Worm (Caenorhabditis elegans) whole organism, L3 larva: ENCODE measurements around the gene spp-27.
"Not testable (repeated sequence)": the region's sequence is repeated elsewhere in the genome, so short reads cannot be mapped to it uniquely, and the experiment has no call there.

Source experiments
- ZK546.5 ChIP-seq: sonication (generic microtip); optimal IDR thresholded peaks from 2 replicates; lab custom pipeline; 2017; ENCODE audit warnings: missing biosample characterization, missing genetic modification characterization
- aly-2 ChIP-seq: fragments of 150-350 bp; optimal IDR thresholded peaks from 2 replicates; lab custom pipeline; 2014; ENCODE audit warnings: missing biosample characterization, missing genetic modification characterization
- ama-1 ChIP-seq: fragments of 150-350 bp; optimal IDR thresholded peaks from 2 replicates; lab custom pipeline; 2018
- ceh-16 ChIP-seq: sonication (generic microtip); optimal IDR thresholded peaks from 2 replicates; lab custom pipeline; 2017; ENCODE audit warnings: missing biosample characterization, missing genetic modification characterization
- ceh-28 ChIP-seq: fragments of 150-350 bp; optimal IDR thresholded peaks from 2 replicates; lab custom pipeline; 2014; ENCODE audit warnings: missing biosample characterization, missing genetic modification reagents, missing genetic modification characterization
- ceh-82 ChIP-seq: fragments of 150-350 bp; optimal IDR thresholded peaks from 2 replicates; lab custom pipeline; 2014; ENCODE audit warnings: missing biosample characterization, missing genetic modification characterization
- egl-27 ChIP-seq: sonication (generic microtip); optimal IDR thresholded peaks from 4 replicates; lab custom pipeline; 2017; ENCODE audit warnings: missing biosample characterization, missing genetic modification reagents, missing genetic modification characterization
- egl-5 ChIP-seq: fragments of 150-350 bp; optimal IDR thresholded peaks from 2 replicates; lab custom pipeline; 2017; ENCODE audit warnings: missing biosample characterization, missing genetic modification reagents, missing genetic modification characterization, inconsistent platforms
- elt-1 ChIP-seq: fragments of 150-350 bp; optimal IDR thresholded peaks from 2 replicates; lab custom pipeline; 2014; ENCODE audit warnings: missing biosample characterization, missing genetic modification characterization
- elt-2 ChIP-seq: sonication (generic microtip); optimal IDR thresholded peaks from 2 replicates; lab custom pipeline; 2016; ENCODE audit warnings: missing genetic modification reagents, mild to moderate bottlenecking, missing genetic modification characterization, missing compliant biosample characterization
- elt-3 ChIP-seq, 3 experiments: fragments of 150-350 bp in 1 of 3; sonication (generic microtip) in 2 of 3; optimal IDR thresholded peaks; 2 replicates in 2 of 3; 4 replicates in 1 of 3; lab custom pipeline; 2014 to 2017; ENCODE audit warnings: missing biosample characterization in 3 of 3, missing genetic modification characterization in 3 of 3
- eor-1 ChIP-seq, 2 experiments: fragments of 150-350 bp; optimal IDR thresholded peaks; 2 replicates each; lab custom pipeline; 2014 to 2018; ENCODE audit warnings: missing biosample characterization in 2 of 2, missing genetic modification characterization in 2 of 2
- fkh-10 ChIP-seq: sonication (generic microtip); optimal IDR thresholded peaks from 2 replicates; lab custom pipeline; 2017; ENCODE audit warnings: missing biosample characterization, missing genetic modification reagents, missing genetic modification characterization
- hmg-11 ChIP-seq: sonication (generic microtip); optimal IDR thresholded peaks from 2 replicates; lab custom pipeline; 2016; ENCODE audit warnings: missing genetic modification characterization, missing compliant biosample characterization
- jun-1 ChIP-seq: fragments of 150-350 bp; optimal IDR thresholded peaks from 2 replicates; lab custom pipeline; 2014; ENCODE audit warnings: missing biosample characterization, missing genetic modification reagents, missing genetic modification characterization
- lin-15B ChIP-seq: fragments of 150-350 bp; optimal IDR thresholded peaks from 2 replicates; lab custom pipeline; 2014; ENCODE audit warnings: missing biosample characterization, missing genetic modification characterization
- lin-39 ChIP-seq: fragments of 150-350 bp; optimal IDR thresholded peaks from 2 replicates; lab custom pipeline; 2018; ENCODE audit warnings: missing biosample characterization, missing genetic modification reagents, missing genetic modification characterization
- lsy-12 ChIP-seq: sonication (generic microtip); optimal IDR thresholded peaks from 2 replicates; lab custom pipeline; 2016; ENCODE audit warnings: mild to moderate bottlenecking, missing genetic modification characterization, missing compliant biosample characterization
- mdl-1 ChIP-seq: fragments of 150-350 bp; optimal IDR thresholded peaks from 2 replicates; lab custom pipeline; 2014; ENCODE audit warnings: missing biosample characterization, missing genetic modification characterization
- nfya-1 ChIP-seq: sonication (generic microtip); optimal IDR thresholded peaks from 2 replicates; lab custom pipeline; 2017; ENCODE audit warnings: missing genetic modification characterization, mild to moderate bottlenecking, missing compliant biosample characterization, antibody characterized with exemption, moderate library complexity; ENCODE audit not compliant: insufficient read depth
- nhr-11 ChIP-seq: fragments of 150-350 bp; optimal IDR thresholded peaks from 2 replicates; lab custom pipeline; 2014; ENCODE audit warnings: missing biosample characterization, missing genetic modification characterization
- nhr-25 ChIP-seq: sonication (generic microtip); optimal IDR thresholded peaks from 2 replicates; lab custom pipeline; 2017; ENCODE audit warnings: missing biosample characterization, missing genetic modification characterization
- nhr-43 ChIP-seq: sonication (generic microtip); optimal IDR thresholded peaks from 2 replicates; lab custom pipeline; 2016; ENCODE audit warnings: mild to moderate bottlenecking, missing genetic modification characterization, missing compliant biosample characterization; ENCODE audit not compliant: poor library complexity, severe bottlenecking
- nhr-67 ChIP-seq: fragments of 150-350 bp; optimal IDR thresholded peaks from 2 replicates; lab custom pipeline; 2014; ENCODE audit warnings: missing biosample characterization, missing genetic modification characterization
- nhr-76 ChIP-seq: fragments of 150-350 bp; sonication (generic microtip); optimal IDR thresholded peaks from 5 replicates; lab custom pipeline; 2014; ENCODE audit warnings: missing biosample characterization, missing genetic modification characterization
- nhr-77 ChIP-seq: fragments of 150-350 bp; optimal IDR thresholded peaks from 2 replicates; lab custom pipeline; 2014; ENCODE audit warnings: missing biosample characterization, missing genetic modification characterization
- pha-4 ChIP-seq: fragments of 150-350 bp; optimal IDR thresholded peaks from 2 replicates; lab custom pipeline; 2014; ENCODE audit warnings: missing biosample characterization, missing genetic modification reagents, missing genetic modification characterization
- pqm-1 ChIP-seq: fragments of 150-350 bp; optimal IDR thresholded peaks from 2 replicates; lab custom pipeline; 2017; ENCODE audit warnings: missing biosample characterization, missing genetic modification characterization, inconsistent platforms
- sea-2 ChIP-seq: fragments of 150-350 bp; sonication (generic microtip); optimal IDR thresholded peaks from 4 replicates; lab custom pipeline; 2014; ENCODE audit warnings: missing biosample characterization, missing genetic modification reagents, missing genetic modification characterization
- skn-1 ChIP-seq: fragments of 150-350 bp; optimal IDR thresholded peaks from 2 replicates; lab custom pipeline; 2014; ENCODE audit warnings: missing biosample characterization, missing genetic modification characterization
- snpc-4 ChIP-seq: fragments of 150-350 bp; optimal IDR thresholded peaks from 2 replicates; lab custom pipeline; 2014; ENCODE audit warnings: missing biosample characterization, missing genetic modification characterization
- tbx-2 ChIP-seq: sonication (generic microtip); optimal IDR thresholded peaks from 2 replicates; lab custom pipeline; 2016; ENCODE audit warnings: mild to moderate bottlenecking, missing genetic modification characterization, missing compliant biosample characterization
- unc-39 ChIP-seq: sonication (generic microtip); optimal IDR thresholded peaks from 4 replicates; lab custom pipeline; 2017; ENCODE audit warnings: missing biosample characterization, missing genetic modification characterization
- zag-1 ChIP-seq: fragments of 150-350 bp; optimal IDR thresholded peaks from 2 replicates; lab custom pipeline; 2014; ENCODE audit warnings: missing biosample characterization, missing genetic modification characterization
- ztf-4 ChIP-seq: fragments of 150-350 bp; optimal IDR thresholded peaks from 2 replicates; lab custom pipeline; 2014; ENCODE audit warnings: missing biosample characterization, missing genetic modification characterization

Gene spp-27

ce11 chrV:6590283-6590682, 33.3 kb upstream of the spp-27 start, which contains the start of gene ZK1055.2:
TSS of gene ZK1055.2 (plus strand) at chrV:6590583.
- TF ChIP-seq nhr-43 (tag; lab: Kevin White, UChicago) (no peak), ceh-16 (tag; lab: Kevin White, UChicago) (no peak), elt-1 (tag; lab: Kevin White, UChicago) (no peak), eor-1 (tag; optimal IDR thresholded peaks at IDR 0.05; lab: Kevin White, UChicago) (no peak), hmg-11 (tag; lab: Kevin White, UChicago) (no peak), nhr-76 (tag; lab: Kevin White, UChicago) (no peak), aly-2 (tag; lab: Kevin White, UChicago) (no peak), sea-2 (GFP tag; lab: Kevin White, UChicago) (no peak), skn-1 (tag; lab: Kevin White, UChicago) (no peak), nhr-77 (tag; lab: Kevin White, UChicago) (no peak), unc-39 (tag; lab: Kevin White, UChicago) (no peak), egl-5 (tag; lab: Kevin White, UChicago) (no peak), egl-27 (tag; lab: Kevin White, UChicago) (no peak), nhr-25 (no peak), nfya-1 (tag; lab: Kevin White, UChicago) (no peak), nhr-11 (tag; lab: Kevin White, UChicago) (no peak), lsy-12 (tag; lab: Kevin White, UChicago) (no peak), nhr-67 (no peak), ZK546.5 (tag; lab: Kevin White, UChicago) (no peak), zag-1 (tag; lab: Kevin White, UChicago) (no peak)

- TF ChIP-seq lin-15B, unc-39, tbx-2 (tag; lab: Kevin White, UChicago): not testable (repeated sequence)
These were observed 24.8 kb upstream of the spp-27 start, which contains the start of gene ZK1055.4 for ce11 chrV:6581762-6582161. TSS of gene ZK1055.4 (plus strand) at chrV:6582062.

DNA sequence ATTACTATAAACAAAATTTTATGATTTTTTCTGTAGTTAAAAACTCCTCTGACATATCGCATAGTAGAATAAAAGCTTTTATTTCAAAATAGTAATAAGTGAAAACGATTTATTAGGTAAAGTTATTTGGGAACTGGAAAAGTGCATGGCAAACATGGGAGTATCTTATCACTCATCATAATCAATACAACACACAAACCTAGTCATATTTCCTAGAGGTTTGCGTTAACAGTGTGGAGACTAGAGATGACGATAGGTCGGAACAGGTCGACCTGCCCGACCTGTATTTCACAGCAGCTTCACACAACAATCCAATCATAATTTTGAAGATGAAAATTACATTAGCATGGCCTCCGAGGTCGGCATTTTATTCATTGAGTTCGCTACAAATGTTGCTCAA, 23.1 kb upstream of the spp-27 start, which contains the start of gene EGAP9.3:
EGAP9.3 (minus strand) TSS at position 131 of the 400 bp plus-strand sequence.
- TF ChIP-seq ceh-82 = no peak
- TF ChIP-seq pqm-1 (tag; lab: Kevin White, UChicago) = peak; percentile 21
- no peak for TF ChIP-seq lin-15B (tag; lab: Kevin White, UChicago)
- TF ChIP-seq ZK546.5 (tag; lab: Kevin White, UChicago) = no peak
- no peak for TF ChIP-seq ama-1 (lab: Kevin White, UChicago)
- TF ChIP-seq zag-1 (tag; lab: Kevin White, UChicago) = no peak
- no peak for TF ChIP-seq nhr-25
- peak; percentile 34 for TF ChIP-seq elt-2 (tag; lab: Kevin White, UChicago)

DNA sequence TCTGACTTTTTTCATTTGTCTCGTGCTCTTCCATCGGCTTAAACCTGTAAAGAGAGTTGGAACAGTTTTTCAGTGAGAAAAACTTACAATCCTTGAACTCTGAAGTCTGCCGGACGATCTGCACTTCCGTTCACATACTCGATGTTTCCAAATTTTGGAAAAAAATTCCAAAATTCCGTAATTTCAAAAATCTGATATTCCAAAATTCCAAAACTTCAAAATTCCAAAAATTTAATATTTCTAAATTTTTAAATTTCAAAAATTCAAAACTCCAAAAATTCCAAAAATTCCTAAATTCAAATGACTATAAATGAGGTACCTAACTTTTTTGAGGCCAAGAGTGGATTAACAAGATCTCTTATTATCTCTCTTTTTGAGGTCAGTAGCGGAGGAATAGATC, 19.6 kb upstream of the spp-27 start, which contains the start of gene EGAP9.4:
EGAP9.4 (plus strand) TSS at position 301 of the 400 bp plus-strand sequence.
- no peak for TF ChIP-seq unc-39 (tag; lab: Kevin White, UChicago)
- TF ChIP-seq ZK546.5 (tag; lab: Kevin White, UChicago) = no peak
- no peak for TF ChIP-seq fkh-10 (GFP tag; lab: Kevin White, UChicago)
- TF ChIP-seq nfya-1 (tag; lab: Kevin White, UChicago) = no peak
- no peak for TF ChIP-seq jun-1 (tag; lab: Kevin White, UChicago)
- TF ChIP-seq ceh-28 (tag; lab: Kevin White, UChicago) = no peak
- TF ChIP-seq sea-2 (GFP tag; lab: Kevin White, UChicago) = no peak
- TF ChIP-seq egl-27 (tag; lab: Kevin White, UChicago) = no peak
- TF ChIP-seq pqm-1 (tag; lab: Kevin White, UChicago) = no peak
- TF ChIP-seq, all 47 proteins: peak for 0

- TF ChIP-seq lin-39 (tag; lab: Kevin White, UChicago) (no peak), ztf-4 (tag; lab: Kevin White, UChicago) (no peak), jun-1 (tag; lab: Kevin White, UChicago) (peak; percentile 45), ceh-82 (no peak), pqm-1 (tag; lab: Kevin White, UChicago) (peak; percentile 74), elt-1 (tag; lab: Kevin White, UChicago) (no peak), elt-2 (tag; lab: Kevin White, UChicago) (peak; percentile 92), nhr-25 (no peak), egl-27 (tag; lab: Kevin White, UChicago) (no peak), elt-3 (tag; optimal IDR thresholded peaks at IDR 0.05; lab: Kevin White, UChicago) (no peak), ceh-16 (tag; lab: Kevin White, UChicago) (no peak), mdl-1 (no peak), ama-1 (lab: Kevin White, UChicago) (no peak), pha-4 (peak; percentile 56), snpc-4 (no peak), eor-1 (tag; optimal IDR thresholded peaks at IDR 0.05; lab: Kevin White, UChicago) (no peak), zag-1 (tag; lab: Kevin White, UChicago) (no peak), skn-1 (tag; lab: Kevin White, UChicago) (no peak), lsy-12 (tag; lab: Kevin White, UChicago) (no peak), lin-15B (tag; lab: Kevin White, UChicago) (no peak)
These were observed 18.6 kb upstream of the spp-27 start, which contains the start of gene fut-2 for ce11 chrV:6575406-6576130. TSS of gene fut-2 (minus strand) at chrV:6575890.
